Fruit fly (Drosophila melanogaster) whole organism, embryonic: ENCODE data around the gene LSm3.

Source experiments
- Abd-B ChIP-seq: fragments of 200-800 bp; sonication (Bioruptor generic); optimal IDR thresholded peaks from 2 replicates; lab custom pipeline; 2018; ENCODE audit warnings: missing biosample characterization, mild to moderate bottlenecking, missing genetic modification characterization, moderate library complexity
- Antp ChIP-seq: fragments of 200-800 bp; sonication (Bioruptor generic); optimal IDR thresholded peaks from 3 replicates; lab custom pipeline; 2016; ENCODE audit warnings: missing biosample characterization, missing genetic modification characterization
- Atf6 ChIP-seq: fragments of 200-800 bp; sonication (Bioruptor generic); IDR thresholded peaks from 2 replicates; pipeline ENCODE4 v1.3.6; 2022; ENCODE audit warnings: missing biosample characterization, missing genetic modification characterization
- Bdp1 ChIP-seq: fragments of 200-800 bp; sonication (Bioruptor generic); optimal IDR thresholded peaks from 3 replicates; lab custom pipeline; 2016; ENCODE audit warnings: missing biosample characterization, missing genetic modification characterization
- C15 ChIP-seq: fragments of 200-800 bp; sonication (Bioruptor generic); IDR thresholded peaks from 3 replicates; pipeline ENCODE4 v1.3.6; 2022; ENCODE audit warnings: missing biosample characterization, missing genetic modification characterization
- CG11085 ChIP-seq: fragments of 200-800 bp; sonication (Bioruptor generic); IDR thresholded peaks from 2 replicates; pipeline ENCODE4 v1.3.6; 2022; ENCODE audit warnings: missing biosample characterization, missing genetic modification characterization
- CG11504 ChIP-seq: fragments of 200-800 bp; sonication (Bioruptor generic); optimal IDR thresholded peaks from 3 replicates; lab custom pipeline; 2019; ENCODE audit warnings: missing biosample characterization, mild to moderate bottlenecking, missing genetic modification characterization, moderate library complexity
- CG13123 ChIP-seq: fragments of 200-800 bp; sonication (Bioruptor generic); optimal IDR thresholded peaks from 2 replicates; lab custom pipeline; 2016; ENCODE audit warnings: missing biosample characterization, missing genetic modification characterization
- CG14710 ChIP-seq: fragments of 200-800 bp; sonication (Bioruptor generic); optimal IDR thresholded peaks from 3 replicates; lab custom pipeline; 2019; ENCODE audit warnings: missing biosample characterization, mild to moderate bottlenecking, missing genetic modification characterization, moderate library complexity
- CG15479 ChIP-seq: fragments of 200-800 bp; sonication (Bioruptor generic); optimal IDR thresholded peaks from 3 replicates; lab custom pipeline; 2019; ENCODE audit warnings: missing biosample characterization, mild to moderate bottlenecking, missing genetic modification characterization, moderate library complexity
- CG18011 ChIP-seq: fragments of 200-800 bp; sonication (Bioruptor generic); optimal IDR thresholded peaks from 2 replicates; lab custom pipeline; 2017; ENCODE audit warnings: missing biosample characterization, missing genetic modification characterization, mild to moderate bottlenecking, moderate library complexity, missing genotype
- CG18476 ChIP-seq: fragments of 200-800 bp; sonication (Bioruptor generic); optimal IDR thresholded peaks from 2 replicates; lab custom pipeline; 2016; ENCODE audit warnings: missing biosample characterization, mild to moderate bottlenecking, missing genetic modification characterization
- CG2678 ChIP-seq: fragments of 200-800 bp; sonication (Bioruptor generic); optimal IDR thresholded peaks from 3 replicates; lab custom pipeline; 2019; ENCODE audit warnings: missing biosample characterization, mild to moderate bottlenecking, missing genetic modification characterization, moderate library complexity
- CG2712 ChIP-seq: fragments of 200-800 bp; optimal IDR thresholded peaks from 3 replicates; lab custom pipeline; 2019; ENCODE audit warnings: missing biosample characterization, mild to moderate bottlenecking, missing genetic modification characterization, moderate library complexity
- CG2889 ChIP-seq: fragments of 200-800 bp; sonication (Bioruptor generic); IDR thresholded peaks from 3 replicates; pipeline ENCODE4 v1.3.6; 2022; ENCODE audit warnings: missing biosample characterization, missing genetic modification characterization
- CG30403 ChIP-seq: fragments of 200-800 bp; sonication (Bioruptor generic); optimal IDR thresholded peaks from 3 replicates; lab custom pipeline; 2016; ENCODE audit warnings: missing biosample characterization, missing genetic modification characterization
- CG31224 ChIP-seq: fragments of 200-800 bp; sonication (Bioruptor generic); IDR thresholded peaks from 2 replicates; pipeline ENCODE4 v1.3.6; 2022; ENCODE audit warnings: missing biosample characterization, missing genetic modification characterization
- CG6683 ChIP-seq: fragments of 200-800 bp; sonication (Bioruptor generic); optimal IDR thresholded peaks from 2 replicates; lab custom pipeline; 2017; ENCODE audit warnings: missing biosample characterization, mild to moderate bottlenecking, missing genetic modification characterization, missing genetic modification reagents
- CG6689 ChIP-seq: fragments of 200-800 bp; sonication (Bioruptor generic); IDR thresholded peaks from 2 replicates; pipeline ENCODE4 v1.3.6; 2022; ENCODE audit warnings: missing biosample characterization, missing genetic modification characterization
- CG7556 ChIP-seq: fragments of 200-800 bp; sonication (Bioruptor generic); optimal IDR thresholded peaks from 2 replicates; lab custom pipeline; 2017; ENCODE audit warnings: missing biosample characterization, mild to moderate bottlenecking, missing genetic modification characterization
- CG7786 ChIP-seq: fragments of 200-800 bp; sonication (Bioruptor generic); optimal IDR thresholded peaks from 2 replicates; lab custom pipeline; 2016; ENCODE audit warnings: missing biosample characterization, missing genetic modification characterization
- CG8089 ChIP-seq: fragments of 200-800 bp; sonication (Bioruptor generic); optimal IDR thresholded peaks from 3 replicates; lab custom pipeline; 2016; ENCODE audit warnings: missing biosample characterization, missing genetic modification characterization
- CG9727 ChIP-seq: fragments of 200-800 bp; sonication (Bioruptor generic); optimal IDR thresholded peaks from 3 replicates; lab custom pipeline; 2017; ENCODE audit warnings: missing biosample characterization, mild to moderate bottlenecking, missing genetic modification characterization
- CG9932 ChIP-seq: fragments of 200-800 bp; sonication (Bioruptor generic); IDR thresholded peaks from 2 replicates; pipeline ENCODE4 v1.3.6; 2022; ENCODE audit warnings: missing biosample characterization, missing genetic modification characterization
- CrebB ChIP-seq: fragments of 200-800 bp; sonication (Bioruptor generic); optimal IDR thresholded peaks from 3 replicates; lab custom pipeline; 2018; ENCODE audit warnings: missing biosample characterization, mild to moderate bottlenecking, missing genetic modification characterization
- Deaf1 ChIP-seq: fragments of 200-800 bp; optimal IDR thresholded peaks from 3 replicates; lab custom pipeline; 2019; ENCODE audit warnings: missing biosample characterization, mild to moderate bottlenecking, missing genetic modification characterization, moderate library complexity
- Gsc ChIP-seq: fragments of 200-800 bp; sonication (Bioruptor generic); IDR thresholded peaks from 2 replicates; pipeline ENCODE4 v1.3.6; 2022; ENCODE audit warnings: missing biosample characterization, missing genetic modification characterization
- HmgZ ChIP-seq: fragments of 200-800 bp; sonication (Bioruptor generic); optimal IDR thresholded peaks from 2 replicates; lab custom pipeline; 2018; ENCODE audit warnings: missing biosample characterization, mild to moderate bottlenecking, missing genetic modification characterization
- Hmx ChIP-seq: fragments of 200-800 bp; sonication (Bioruptor generic); optimal IDR thresholded peaks from 2 replicates; lab custom pipeline; 2016; ENCODE audit warnings: missing biosample characterization, missing genetic modification characterization
- Med ChIP-seq: fragments of 200-800 bp; sonication (Bioruptor generic); peaks from one replicate; lab custom pipeline; 2016; ENCODE audit warnings: missing biosample characterization, missing genetic modification characterization, mild to moderate bottlenecking, inconsistent platforms, moderate library complexity
- Nf-YC ChIP-seq: fragments of 200-800 bp; optimal IDR thresholded peaks from 3 replicates; lab custom pipeline; 2019; ENCODE audit warnings: missing biosample characterization, mild to moderate bottlenecking, missing genetic modification characterization, moderate library complexity
- Poxn ChIP-seq: fragments of 200-800 bp; sonication (Bioruptor generic); IDR thresholded peaks from 2 replicates; pipeline ENCODE4 v1.3.6; 2022; ENCODE audit warnings: missing biosample characterization, missing genetic modification characterization
- Sry-δ ChIP-seq: fragments of 200-800 bp; sonication (Bioruptor generic); optimal IDR thresholded peaks from 2 replicates; lab custom pipeline; 2016; ENCODE audit warnings: missing biosample characterization, missing genetic modification characterization
- al ChIP-seq: fragments of 200-800 bp; sonication (Bioruptor generic); IDR thresholded peaks from 2 replicates; pipeline ENCODE4 v1.3.6; 2022; ENCODE audit warnings: missing biosample characterization, missing genetic modification characterization
- chn ChIP-seq: fragments of 200-800 bp; sonication (Bioruptor generic); optimal IDR thresholded peaks from 2 replicates; lab custom pipeline; 2016; ENCODE audit warnings: missing biosample characterization, missing genetic modification characterization
- ci ChIP-seq: fragments of 200-800 bp; sonication (Bioruptor generic); IDR thresholded peaks from 3 replicates; pipeline ENCODE4 v1.3.6; 2022; ENCODE audit warnings: missing biosample characterization, missing genetic modification characterization
- da ChIP-seq: fragments of 200-800 bp; sonication (Bioruptor generic); optimal IDR thresholded peaks from 2 replicates; lab custom pipeline; 2016; ENCODE audit warnings: missing biosample characterization, missing genetic modification characterization
- disco-r ChIP-seq: fragments of 200-800 bp; sonication (Bioruptor generic); optimal IDR thresholded peaks from 2 replicates; lab custom pipeline; 2016; ENCODE audit warnings: missing biosample characterization, missing genetic modification characterization
- dmrt99B ChIP-seq: fragments of 200-800 bp; sonication (Bioruptor generic); optimal IDR thresholded peaks from 2 replicates; lab custom pipeline; 2018; ENCODE audit warnings: missing biosample characterization, mild to moderate bottlenecking, missing genetic modification characterization, moderate library complexity
- gcm ChIP-seq: fragments of 200-800 bp; sonication (Bioruptor generic); optimal IDR thresholded peaks from 2 replicates; lab custom pipeline; 2019; ENCODE audit warnings: missing biosample characterization, mild to moderate bottlenecking, missing genetic modification characterization, moderate library complexity
- gem ChIP-seq: fragments of 200-800 bp; sonication (Bioruptor generic); optimal IDR thresholded peaks from 2 replicates; lab custom pipeline; 2019; ENCODE audit warnings: missing biosample characterization, mild to moderate bottlenecking, missing genetic modification characterization, moderate library complexity
- hbn ChIP-seq: fragments of 200-800 bp; sonication (Bioruptor generic); IDR thresholded peaks from 2 replicates; pipeline ENCODE4 v1.3.6; 2022; ENCODE audit warnings: missing biosample characterization, missing genetic modification characterization; ENCODE audit not compliant: partially characterized antibody
- ken ChIP-seq: fragments of 200-800 bp; sonication (Bioruptor generic); IDR thresholded peaks from 3 replicates; pipeline ENCODE4 v1.3.6; 2022; ENCODE audit warnings: missing biosample characterization, missing genetic modification characterization
- kni ChIP-seq: fragments of 200-800 bp; sonication (Bioruptor generic); optimal IDR thresholded peaks from 3 replicates; lab custom pipeline; 2017; ENCODE audit warnings: mild to moderate bottlenecking, missing biosample characterization, missing genetic modification reagents, missing genetic modification characterization
- lbe ChIP-seq: fragments of 200-800 bp; sonication (Bioruptor generic); optimal IDR thresholded peaks from 2 replicates; lab custom pipeline; 2016; ENCODE audit warnings: missing biosample characterization, mild to moderate bottlenecking, missing genetic modification characterization
- lmd ChIP-seq: fragments of 200-800 bp; sonication (Bioruptor generic); IDR thresholded peaks from 2 replicates; pipeline ENCODE4 v1.3.6; 2022; ENCODE audit warnings: missing biosample characterization, missing genetic modification characterization
- luna ChIP-seq: fragments of 200-800 bp; sonication (Bioruptor generic); optimal IDR thresholded peaks from 2 replicates; lab custom pipeline; 2016; ENCODE audit warnings: missing biosample characterization, missing genetic modification characterization
- salm ChIP-seq: fragments of 200-800 bp; sonication (Bioruptor generic); optimal IDR thresholded peaks from 2 replicates; lab custom pipeline; 2018; ENCODE audit warnings: missing biosample characterization, mild to moderate bottlenecking, missing genetic modification characterization
- sens-2 ChIP-seq: fragments of 200-800 bp; sonication (Bioruptor generic); IDR thresholded peaks from 2 replicates; pipeline ENCODE4 v1.3.6; 2022; ENCODE audit warnings: missing biosample characterization, missing genetic modification characterization
- stwl ChIP-seq: fragments of 200-800 bp; sonication (Bioruptor generic); optimal IDR thresholded peaks from 3 replicates; lab custom pipeline; 2018; ENCODE audit warnings: missing biosample characterization, mild to moderate bottlenecking, missing genetic modification characterization, moderate library complexity

LSm3 gene

dm6 chr3R:23958091-23958838, 37.8 kb upstream of the LSm3 start, which contains the start of the genes GluProRS and AP-1sigma (continued):
- TF ChIP-seq CG2889 (GFP tag; lab: Robert Waterston, UW), result peak; percentile 92
- TF ChIP-seq CG2712 (tag; lab: Kevin White, UChicago), result peak; percentile 92
- TF ChIP-seq CG11085, result peak; percentile 95
- peak; percentile 91 for TF ChIP-seq Sry-δ (GFP tag; lab: Kevin White, UChicago)
- TF ChIP-seq kni (GFP tag; lab: Kevin White, UChicago), result peak; percentile 51
- no peak for TF ChIP-seq CG11504 (tag; lab: Kevin White, UChicago)
- TF ChIP-seq lbe (GFP tag; lab: Kevin White, UChicago), result peak; percentile 81
- TF ChIP-seq Med (GFP tag; lab: Kevin White, UChicago), result peak; percentile 98
- TF ChIP-seq gcm (GFP tag; lab: Kevin White, UChicago), result peak; percentile 81
- peak; percentile 92 for TF ChIP-seq CG14710
- peak; percentile 97 for TF ChIP-seq CG30403
- peak; percentile 67 for TF ChIP-seq CG18011
- TF ChIP-seq ci (GFP tag; lab: Robert Waterston, UW), result peak; percentile 96
- peak; percentile 93 for TF ChIP-seq CG9727 (GFP tag; lab: Kevin White, UChicago)
- peak; percentile 94 for TF ChIP-seq Atf6 (GFP tag; lab: Robert Waterston, UW)
- peak; percentile 38 for TF ChIP-seq luna (GFP tag; lab: Kevin White, UChicago)
- peak; percentile 95 for TF ChIP-seq gem (tag; lab: Kevin White, UChicago)
- TF ChIP-seq ken (GFP tag; lab: Robert Waterston, UW), result peak; percentile 96
- peak; percentile 88; the same call in 2 of the 3 replicates for TF ChIP-seq C15 (GFP tag; lab: Robert Waterston, UW)
- TF ChIP-seq CG31224 (GFP tag; lab: Robert Waterston, UW), result peak; percentile 91
- TF ChIP-seq Poxn, result peak; percentile 87
- peak; percentile 74 for TF ChIP-seq Antp (GFP tag; lab: Kevin White, UChicago)
- TF ChIP-seq CG7786, result peak; percentile 82
- TF ChIP-seq CrebB (tag; lab: Kevin White, UChicago), result peak; percentile 67
- peak; percentile 79 for TF ChIP-seq hbn
- TF ChIP-seq CG7556 (GFP tag; lab: Kevin White, UChicago), result peak; percentile 82
- no peak for TF ChIP-seq Hmx
- TF ChIP-seq CG8089, result peak; percentile 69
- TF ChIP-seq CG18476 (GFP tag; lab: Kevin White, UChicago), result peak; percentile 91
- TF ChIP-seq chn (GFP tag; lab: Kevin White, UChicago), result peak; percentile 90
- TF ChIP-seq Gsc, result peak; percentile 93
- TF ChIP-seq CG13123, result peak; percentile 87
- TF ChIP-seq CG2678 (tag; lab: Kevin White, UChicago), result peak; percentile 89
- TF ChIP-seq CG6683, result peak; percentile 68
- peak; percentile 42 for TF ChIP-seq disco-r (GFP tag; lab: Kevin White, UChicago)
- TF ChIP-seq stwl (tag; lab: Kevin White, UChicago), result peak; percentile 55
- peak; percentile 72 for TF ChIP-seq Bdp1 (GFP tag; lab: Kevin White, UChicago)
- TF ChIP-seq dmrt99B, result peak; percentile 87
- peak; percentile 65 for TF ChIP-seq Deaf1
- TF ChIP-seq HmgZ (tag; lab: Kevin White, UChicago), result peak; percentile 92
- TF ChIP-seq CG15479 (GFP tag; lab: Kevin White, UChicago), result no peak
- TF ChIP-seq Nf-YC (tag; lab: Kevin White, UChicago), result peak; percentile 82
- peak; percentile 99 for TF ChIP-seq CG9932
- peak; percentile 94 for TF ChIP-seq al (GFP tag; lab: Robert Waterston, UW)
- peak; percentile 94 for TF ChIP-seq CG6689 (GFP tag; lab: Robert Waterston, UW)
- TF ChIP-seq Abd-B, result peak; percentile 92
- TF ChIP-seq sens-2 (GFP tag; lab: Robert Waterston, UW), result peak; percentile 94
- TF ChIP-seq lmd (GFP tag; lab: Robert Waterston, UW), result peak; percentile 97
- peak; percentile 52 for TF ChIP-seq salm (tag; lab: Kevin White, UChicago)
- TF ChIP-seq da (GFP tag; lab: Kevin White, UChicago), result peak; percentile 67
